Fruit fly (Drosophila melanogaster) whole organism, embryonic: Measurements from ENCODE around the gene CG11726.

ENCODE experiments used
- CG10209 ChIP-seq: fragments of 200-800 bp; sonication (Bioruptor generic); optimal IDR thresholded peaks from 3 replicates; lab custom pipeline; 2017; ENCODE audit warnings: missing biosample characterization, mild to moderate bottlenecking, missing genetic modification characterization, missing genetic modification reagents
- CG11504 ChIP-seq: fragments of 200-800 bp; sonication (Bioruptor generic); optimal IDR thresholded peaks from 3 replicates; lab custom pipeline; 2019; ENCODE audit warnings: missing biosample characterization, mild to moderate bottlenecking, missing genetic modification characterization, moderate library complexity
- CG12236 ChIP-seq: fragments of 200-800 bp; sonication (Bioruptor generic); optimal IDR thresholded peaks from 2 replicates; lab custom pipeline; 2016; ENCODE audit warnings: missing biosample characterization, missing genetic modification characterization
- CG13775 ChIP-seq: fragments of 200-800 bp; sonication (Bioruptor generic); optimal IDR thresholded peaks from 3 replicates; lab custom pipeline; 2017; ENCODE audit warnings: missing biosample characterization, mild to moderate bottlenecking, missing genetic modification characterization
- CG14050 ChIP-seq: fragments of 200-800 bp; sonication (Bioruptor generic); IDR thresholded peaks from 3 replicates; pipeline ENCODE4 v1.3.6; 2022; ENCODE audit warnings: missing biosample characterization, missing genetic modification characterization
- CG14965 ChIP-seq: fragments of 200-800 bp; sonication (Bioruptor generic); optimal IDR thresholded peaks from 2 replicates; lab custom pipeline; 2016; ENCODE audit warnings: missing biosample characterization, missing genetic modification characterization, borderline replicate concordance
- CG15269 ChIP-seq: fragments of 200-800 bp; sonication (Bioruptor generic); optimal IDR thresholded peaks from 2 replicates; lab custom pipeline; 2018; ENCODE audit warnings: missing biosample characterization, mild to moderate bottlenecking, missing genetic modification characterization, moderate library complexity
- CG16813 ChIP-seq: fragments of 200-800 bp; sonication (Bioruptor generic); IDR thresholded peaks from 3 replicates; pipeline ENCODE4 v1.3.6; 2022; ENCODE audit warnings: missing biosample characterization, missing genetic modification characterization; ENCODE audit not compliant: partially characterized antibody
- CG18262 ChIP-seq: fragments of 200-800 bp; optimal IDR thresholded peaks from 3 replicates; lab custom pipeline; 2019; ENCODE audit warnings: missing biosample characterization, mild to moderate bottlenecking, missing genetic modification characterization, moderate library complexity
- CG18599 ChIP-seq: fragments of 200-800 bp; sonication (Bioruptor generic); optimal IDR thresholded peaks from 3 replicates; lab custom pipeline; 2017; ENCODE audit warnings: missing biosample characterization, missing genetic modification characterization, mild to moderate bottlenecking, moderate library complexity, missing genetic modification reagents
- CG2129 ChIP-seq: fragments of 200-800 bp; sonication (Bioruptor generic); IDR thresholded peaks from 2 replicates; pipeline ENCODE4 v1.3.6; 2022; ENCODE audit warnings: missing biosample characterization, missing genetic modification characterization; ENCODE audit not compliant: partially characterized antibody
- CG32532 ChIP-seq: fragments of 200-800 bp; sonication (Bioruptor generic); IDR thresholded peaks from 2 replicates; pipeline ENCODE4 v1.3.6; 2022; ENCODE audit warnings: missing biosample characterization, missing genetic modification characterization
- CG3407 ChIP-seq: fragments of 200-800 bp; sonication (Bioruptor generic); optimal IDR thresholded peaks from 2 replicates; lab custom pipeline; 2018; ENCODE audit warnings: missing biosample characterization, mild to moderate bottlenecking, missing genetic modification characterization
- CG4328 ChIP-seq: fragments of 200-800 bp; sonication (Bioruptor generic); optimal IDR thresholded peaks from 3 replicates; lab custom pipeline; 2017; ENCODE audit warnings: missing biosample characterization, missing genetic modification reagents, missing genetic modification characterization
- CG7372 ChIP-seq: fragments of 200-800 bp; sonication (Bioruptor generic); IDR thresholded peaks from 2 replicates; pipeline ENCODE4 v1.3.6; 2022; ENCODE audit warnings: missing biosample characterization, missing genetic modification characterization
- CG9932 ChIP-seq: fragments of 200-800 bp; sonication (Bioruptor generic); IDR thresholded peaks from 2 replicates; pipeline ENCODE4 v1.3.6; 2022; ENCODE audit warnings: missing biosample characterization, missing genetic modification characterization
- Fer2 ChIP-seq: fragments of 200-800 bp; sonication (Bioruptor generic); optimal IDR thresholded peaks from 2 replicates; lab custom pipeline; 2018; ENCODE audit warnings: missing biosample characterization, mild to moderate bottlenecking, missing genetic modification characterization, moderate library complexity
- HLH4C ChIP-seq: fragments of 200-800 bp; sonication (Bioruptor generic); IDR thresholded peaks from 3 replicates; pipeline ENCODE4 v1.3.6; 2022; ENCODE audit warnings: missing biosample characterization, missing genetic modification characterization; ENCODE audit not compliant: partially characterized antibody
- Ptx1 ChIP-seq: fragments of 200-800 bp; sonication (Bioruptor generic); IDR thresholded peaks from 2 replicates; pipeline ENCODE4 v1.3.6; 2022; ENCODE audit warnings: missing biosample characterization, missing genetic modification characterization
- Sin3A ChIP-seq: fragments of >200 bp; optimal IDR thresholded peaks from 2 replicates; lab custom pipeline; 2018
- Sox100B ChIP-seq: fragments of 200-800 bp; sonication (Bioruptor generic); optimal IDR thresholded peaks from 3 replicates; lab custom pipeline; 2018; ENCODE audit warnings: missing biosample characterization, mild to moderate bottlenecking, missing genetic modification characterization
- Sry-β ChIP-seq: fragments of 200-800 bp; sonication (Bioruptor generic); optimal IDR thresholded peaks from 2 replicates; lab custom pipeline; 2018; ENCODE audit warnings: missing biosample characterization, mild to moderate bottlenecking, missing genetic modification characterization, moderate library complexity
- bbx ChIP-seq: fragments of 200-800 bp; sonication (Bioruptor generic); IDR thresholded peaks from 2 replicates; pipeline ENCODE4 v1.3.6; 2022; ENCODE audit warnings: missing biosample characterization, missing genetic modification characterization; ENCODE audit not compliant: partially characterized antibody
- chif ChIP-seq, 2 experiments: fragments of 200-800 bp; sonication (Bioruptor generic); optimal IDR thresholded peaks; 3 replicates each; lab custom pipeline; 2016; ENCODE audit warnings: missing biosample characterization in 2 of 2, missing genetic modification characterization in 2 of 2
- chinmo ChIP-seq: fragments of 200-800 bp; sonication (Bioruptor generic); IDR thresholded peaks from 4 replicates; pipeline ENCODE4 v1.3.6; 2022; ENCODE audit warnings: missing biosample characterization, missing genetic modification characterization; ENCODE audit not compliant: partially characterized antibody
- crol ChIP-seq: fragments of 200-800 bp; sonication (Bioruptor generic); IDR thresholded peaks from 2 replicates; pipeline ENCODE4 v1.3.6; 2022; ENCODE audit warnings: missing biosample characterization, missing genetic modification characterization
- dmrt99B ChIP-seq: fragments of 200-800 bp; sonication (Bioruptor generic); optimal IDR thresholded peaks from 2 replicates; lab custom pipeline; 2018; ENCODE audit warnings: missing biosample characterization, mild to moderate bottlenecking, missing genetic modification characterization, moderate library complexity
- en ChIP-seq: fragments of 200-800 bp; sonication (Bioruptor generic); optimal IDR thresholded peaks from 2 replicates; lab custom pipeline; 2016; ENCODE audit warnings: missing biosample characterization, missing genetic modification characterization
- eve ChIP-seq, 2 experiments: fragments of >200 bp; optimal IDR thresholded peaks; 2 replicates each; lab custom pipeline; 2017; ENCODE audit warnings: missing biosample characterization in 2 of 2, missing genetic modification characterization in 2 of 2
- ewg ChIP-seq: fragments of 200-800 bp; sonication (Bioruptor generic); optimal IDR thresholded peaks from 3 replicates; lab custom pipeline; 2017; ENCODE audit warnings: mild to moderate bottlenecking, missing biosample characterization, missing genetic modification reagents, missing genetic modification characterization
- gce ChIP-seq: fragments of 200-800 bp; sonication (Bioruptor generic); IDR thresholded peaks from 3 replicates; pipeline ENCODE4 v1.3.6; 2022; ENCODE audit warnings: missing biosample characterization, missing genetic modification characterization
- knrl ChIP-seq: fragments of 200-800 bp; sonication (Bioruptor generic); IDR thresholded peaks from 3 replicates; pipeline ENCODE4 v1.3.6; 2022; ENCODE audit warnings: missing biosample characterization, missing genetic modification characterization; ENCODE audit not compliant: partially characterized antibody
- lmd ChIP-seq: fragments of 200-800 bp; sonication (Bioruptor generic); IDR thresholded peaks from 2 replicates; pipeline ENCODE4 v1.3.6; 2022; ENCODE audit warnings: missing biosample characterization, missing genetic modification characterization
- lola ChIP-seq, 3 experiments: fragments of >200 bp in 2 of 3; fragments of 200-800 bp in 1 of 3; sonication (Bioruptor generic) in 1 of 3; optimal IDR thresholded peaks; 2 replicates each; lab custom pipeline; 2017 to 2019; ENCODE audit warnings: missing biosample characterization in 3 of 3, missing genetic modification characterization in 3 of 3, mild to moderate bottlenecking in 1 of 3, moderate library complexity in 1 of 3
- mam ChIP-seq: fragments of 200-800 bp; sonication (Bioruptor generic); optimal IDR thresholded peaks from 3 replicates; lab custom pipeline; 2016; ENCODE audit warnings: missing biosample characterization, missing genetic modification characterization
- nom ChIP-seq: fragments of 200-800 bp; sonication (Bioruptor generic); optimal IDR thresholded peaks from 2 replicates; lab custom pipeline; 2017; ENCODE audit warnings: missing biosample characterization, missing genetic modification characterization, mild to moderate bottlenecking, moderate library complexity, missing genetic modification reagents
- psq ChIP-seq: fragments of 200-800 bp; sonication (Bioruptor generic); optimal IDR thresholded peaks from 2 replicates; lab custom pipeline; 2017; ENCODE audit warnings: missing biosample characterization, missing genetic modification characterization
- sens ChIP-seq: fragments of 200-800 bp; sonication (Bioruptor generic); peaks from one replicate; lab custom pipeline; 2016; ENCODE audit warnings: missing biosample characterization, missing genetic modification characterization
- sim ChIP-seq: fragments of 200-800 bp; sonication (Bioruptor generic); IDR thresholded peaks from 2 replicates; pipeline ENCODE4 v1.3.6; 2022; ENCODE audit warnings: missing biosample characterization, missing genetic modification characterization
- sisA ChIP-seq: fragments of 200-800 bp; sonication (Bioruptor generic); IDR thresholded peaks from 2 replicates; pipeline ENCODE4 v1.3.6; 2022; ENCODE audit warnings: missing biosample characterization, missing genetic modification characterization
- slbo ChIP-seq: fragments of 200-800 bp; sonication (Bioruptor generic); IDR thresholded peaks from 2 replicates; pipeline ENCODE4 v1.3.6; 2022; ENCODE audit warnings: missing biosample characterization, missing genetic modification characterization
- sob ChIP-seq: fragments of 200-800 bp; sonication (Bioruptor generic); IDR thresholded peaks from 2 replicates; pipeline ENCODE4 v1.3.6; 2022; ENCODE audit warnings: missing biosample characterization, missing genetic modification characterization
- stc ChIP-seq: fragments of 200-800 bp; sonication (Bioruptor generic); IDR thresholded peaks from 2 replicates; pipeline ENCODE4 v1.3.6; 2022; ENCODE audit warnings: missing biosample characterization, missing genetic modification characterization
- tna ChIP-seq: fragments of 200-800 bp; sonication (Bioruptor generic); IDR thresholded peaks from 2 replicates; pipeline ENCODE4 v1.3.6; 2022; ENCODE audit warnings: missing biosample characterization, missing genetic modification characterization; ENCODE audit not compliant: partially characterized antibody
- toy ChIP-seq: fragments of 200-800 bp; sonication (Bioruptor generic); IDR thresholded peaks from 2 replicates; pipeline ENCODE4 v1.3.6; 2022; ENCODE audit warnings: missing biosample characterization, missing genetic modification characterization
- trh ChIP-seq: fragments of 200-800 bp; sonication (Bioruptor generic); optimal IDR thresholded peaks from 2 replicates; lab custom pipeline; 2016; ENCODE audit warnings: missing biosample characterization, missing genetic modification characterization

The CG11726 gene

dm6 chr3L:11364835-11365431, 29.6 kb upstream of the CG11726 start, which contains the start of gene CG6163 (continued):
- TF ChIP-seq sob (GFP tag; lab: Robert Waterston, UW): no peak
- TF ChIP-seq trh (GFP tag; lab: Kevin White, UChicago): no peak
- no peak for TF ChIP-seq toy
- no peak for TF ChIP-seq CG12236 (GFP tag; lab: Kevin White, UChicago)
- TF ChIP-seq chif (GFP tag; optimal IDR thresholded peaks at IDR 0.05; lab: Kevin White, UChicago): no peak
- no peak for TF ChIP-seq mam (GFP tag; lab: Kevin White, UChicago)
- TF ChIP-seq lola (GFP tag; optimal IDR thresholded peaks at IDR 0.05; lab: Kevin White, UChicago): no peak
- no peak for TF ChIP-seq bbx
- no peak for TF ChIP-seq CG32532 (GFP tag; lab: Robert Waterston, UW)
- TF ChIP-seq Fer2 (tag; lab: Kevin White, UChicago): no peak
- no peak for TF ChIP-seq eve (GFP tag; optimal IDR thresholded peaks at IDR 0.05; lab: Kevin White, UChicago)
- TF ChIP-seq Sox100B (GFP tag; lab: Kevin White, UChicago): no peak
- no peak for TF ChIP-seq knrl (GFP tag; lab: Robert Waterston, UW)
- no peak for TF ChIP-seq CG13775 (GFP tag; lab: Kevin White, UChicago)
- no peak for TF ChIP-seq CG2129 (GFP tag; lab: Robert Waterston, UW)
- no peak for TF ChIP-seq CG16813 (GFP tag; lab: Robert Waterston, UW)
- TF ChIP-seq nom: peak; percentile 90
- TF ChIP-seq sisA: no peak
- peak; percentile 11 for TF ChIP-seq CG18599 (GFP tag; lab: Kevin White, UChicago)
- no peak for TF ChIP-seq CG11504 (tag; lab: Kevin White, UChicago)
- TF ChIP-seq en (GFP tag; lab: Kevin White, UChicago): no peak

DNA sequence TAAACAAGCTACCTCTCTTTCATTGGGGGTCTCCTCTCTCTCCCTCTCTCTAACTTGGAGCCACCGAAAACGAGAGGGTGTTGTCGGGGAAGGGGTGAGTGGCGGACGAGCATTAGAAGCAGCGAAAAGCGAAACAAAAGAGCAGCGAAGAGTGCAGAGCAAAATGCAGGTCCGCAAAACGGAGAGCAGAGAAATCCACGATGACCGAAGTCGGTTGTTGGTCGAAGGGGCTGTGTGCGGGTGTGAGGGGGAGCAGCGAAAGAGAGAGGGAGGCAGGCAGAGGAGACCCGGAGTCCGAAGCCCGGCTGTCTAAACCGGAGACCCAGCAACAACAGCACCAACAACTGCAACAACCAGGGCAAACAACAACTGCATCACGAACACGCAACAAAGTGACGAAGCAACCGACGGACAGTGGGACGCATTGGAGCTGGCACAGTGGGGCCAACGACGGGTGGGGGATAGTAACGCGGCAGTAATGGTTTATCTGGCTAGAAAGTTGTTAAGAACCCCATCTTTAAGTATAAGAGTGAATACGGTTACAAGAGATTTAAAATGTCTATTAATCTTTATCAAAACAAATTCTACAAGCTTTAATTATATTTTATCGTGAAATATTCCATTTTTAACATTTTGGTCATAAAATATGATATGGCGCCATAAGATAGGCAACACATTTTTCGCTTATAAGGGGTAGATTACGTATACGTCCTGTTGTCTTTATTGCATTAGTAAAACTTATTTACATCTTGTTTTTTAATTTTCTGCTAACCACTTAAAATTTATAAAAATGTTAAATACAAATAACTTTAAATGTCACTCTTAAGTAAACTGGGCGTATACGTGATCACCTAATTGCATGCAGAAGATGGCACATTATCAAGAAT, 28.8 kb upstream of the CG11726 start:
- TF ChIP-seq chinmo (0 out of 4 replicates have a peak, but pooled peaks have one; percentile 54), tna (GFP tag; lab: Robert Waterston, UW) (0 out of 2 replicates have a peak, but pooled peaks have one; percentile 50), CG15269 (no peak), HLH4C (GFP tag; lab: Robert Waterston, UW) (no peak), crol (GFP tag; lab: Robert Waterston, UW) (peak; percentile 94), CG7372 (0 out of 2 replicates have a peak, but pooled peaks have one; percentile 34), nom (no peak), CG18262 (tag; lab: Kevin White, UChicago) (peak; percentile 36), slbo (GFP tag; lab: Robert Waterston, UW) (0 out of 2 replicates have a peak, but pooled peaks have one; percentile 19), dmrt99B (tag; lab: Kevin White, UChicago) (peak; percentile 11), CG10209 (GFP tag; lab: Kevin White, UChicago) (peak; percentile 16), gce (GFP tag; lab: Robert Waterston, UW) (0 out of 3 replicates have a peak, but pooled peaks have one; percentile 5), Sin3A (lab: Kevin White, UChicago) (no peak), psq (GFP tag; lab: Kevin White, UChicago) (peak; percentile 33), Sry-β (GFP tag; lab: Kevin White, UChicago) (peak; percentile 63), CG14965 (GFP tag; lab: Kevin White, UChicago) (no peak), lmd (peak; percentile 26; the same call in 1 of the 2 replicates), CG4328 (GFP tag; lab: Kevin White, UChicago) (no peak), CG3407 (GFP tag; lab: Kevin White, UChicago) (no peak), sens (peak; percentile 17), CG9932 (0 out of 2 replicates have a peak, but pooled peaks have one; percentile 28), CG14050 (GFP tag; lab: Robert Waterston, UW) (no peak), stc (GFP tag; lab: Robert Waterston, UW) (0 out of 2 replicates have a peak, but pooled peaks have one; percentile 25), bbx (0 out of 2 replicates have a peak, but pooled peaks have one; percentile 30), Ptx1 (GFP tag; lab: Robert Waterston, UW) (no peak), ewg (peak; percentile 0), sim (0 out of 2 replicates have a peak, but pooled peaks have one; percentile 28)
